Fruit fly (Drosophila melanogaster) whole organism, pupa: Measurements from ENCODE around the gene mrva.

Experiments
- CG10348 ChIP-seq: fragments of 200-800 bp; sonication (Bioruptor generic); IDR thresholded peaks from 2 replicates; pipeline ENCODE4 v1.3.6; 2022; ENCODE audit warnings: missing biosample characterization, missing genetic modification characterization
- CG12605 ChIP-seq: fragments of 200-800 bp; sonication (Bioruptor generic); IDR thresholded peaks from 2 replicates; pipeline ENCODE4 v1.3.6; 2022; ENCODE audit warnings: missing biosample characterization, missing genetic modification characterization
- CG13204 ChIP-seq: fragments of 200-800 bp; sonication (Bioruptor generic); optimal IDR thresholded peaks from 2 replicates; lab custom pipeline; 2018; ENCODE audit warnings: missing biosample characterization, mild to moderate bottlenecking, missing genetic modification characterization, moderate library complexity
- CG14655 ChIP-seq: fragments of 200-800 bp; sonication (Bioruptor generic); optimal IDR thresholded peaks from 3 replicates; lab custom pipeline; 2017; ENCODE audit warnings: mild to moderate bottlenecking, missing biosample characterization, missing genetic modification reagents, missing genetic modification characterization
- CG15710 ChIP-seq: fragments of 200-800 bp; sonication (Bioruptor generic); optimal IDR thresholded peaks from 2 replicates; lab custom pipeline; 2018; ENCODE audit warnings: missing biosample characterization, mild to moderate bottlenecking, missing genetic modification characterization, moderate library complexity
- CG17806 ChIP-seq: fragments of 200-800 bp; sonication (Bioruptor generic); optimal IDR thresholded peaks from 2 replicates; lab custom pipeline; 2018; ENCODE audit warnings: missing biosample characterization, mild to moderate bottlenecking, missing genetic modification characterization, moderate library complexity
- CG32121 ChIP-seq: fragments of 200-800 bp; sonication (Bioruptor generic); IDR thresholded peaks from 2 replicates; pipeline ENCODE4 v1.3.6; 2022; ENCODE audit warnings: missing biosample characterization, missing genetic modification characterization
- CG34367 ChIP-seq: fragments of 200-800 bp; sonication (Bioruptor generic); optimal IDR thresholded peaks from 2 replicates; lab custom pipeline; 2018; ENCODE audit warnings: missing biosample characterization, mild to moderate bottlenecking, missing genetic modification characterization
- CG4496 ChIP-seq: fragments of 200-800 bp; sonication (Bioruptor generic); IDR thresholded peaks from 3 replicates; pipeline ENCODE4 v1.3.6; 2022; ENCODE audit warnings: missing biosample characterization, missing genetic modification characterization
- CG8159 ChIP-seq: fragments of 200-800 bp; sonication (Bioruptor generic); optimal IDR thresholded peaks from 3 replicates; lab custom pipeline; 2018; ENCODE audit warnings: missing biosample characterization, mild to moderate bottlenecking, missing genetic modification characterization, moderate library complexity
- CG8301 ChIP-seq: fragments of 200-800 bp; sonication (Bioruptor generic); optimal IDR thresholded peaks from 2 replicates; lab custom pipeline; 2018; ENCODE audit warnings: missing biosample characterization, mild to moderate bottlenecking, missing genetic modification characterization
- CG9948 ChIP-seq: fragments of 200-800 bp; sonication (Bioruptor generic); optimal IDR thresholded peaks from 2 replicates; lab custom pipeline; 2018; ENCODE audit warnings: missing biosample characterization, mild to moderate bottlenecking, missing genetic modification characterization, moderate library complexity
- D1 ChIP-seq: fragments of 200-800 bp; sonication (Bioruptor generic); optimal IDR thresholded peaks from 2 replicates; lab custom pipeline; 2018; ENCODE audit warnings: missing biosample characterization, mild to moderate bottlenecking, missing genetic modification characterization, moderate library complexity
- EcR ChIP-seq: fragments of 200-800 bp; sonication (Bioruptor generic); optimal IDR thresholded peaks from 3 replicates; lab custom pipeline; 2019; ENCODE audit warnings: missing biosample characterization, missing genetic modification characterization, mild to moderate bottlenecking, moderate library complexity, missing genetic modification reagents
- Ets98B ChIP-seq: fragments of 200-800 bp; sonication (Bioruptor generic); IDR thresholded peaks from 2 replicates; pipeline ENCODE4 v1.3.6; 2022; ENCODE audit warnings: missing biosample characterization, missing genetic modification characterization
- Pif1A ChIP-seq: fragments of 200-800 bp; sonication (Bioruptor generic); optimal IDR thresholded peaks from 3 replicates; lab custom pipeline; 2016; ENCODE audit warnings: missing biosample characterization, missing genetic modification characterization
- Pif1B ChIP-seq: fragments of 200-800 bp; sonication (Bioruptor generic); optimal IDR thresholded peaks from 3 replicates; lab custom pipeline; 2016; ENCODE audit warnings: missing biosample characterization, missing genetic modification characterization
- Snoo ChIP-seq: fragments of 200-800 bp; sonication (Bioruptor generic); optimal IDR thresholded peaks from 3 replicates; lab custom pipeline; 2017; ENCODE audit warnings: missing biosample characterization, mild to moderate bottlenecking, missing genetic modification characterization, inconsistent platforms
- fd96Ca ChIP-seq: fragments of 200-800 bp; sonication (Bioruptor generic); IDR thresholded peaks from 3 replicates; pipeline ENCODE4 v1.3.6; 2022; ENCODE audit warnings: missing biosample characterization, missing genetic modification characterization
- gl ChIP-seq: fragments of 200-800 bp; sonication (Bioruptor generic); optimal IDR thresholded peaks from 2 replicates; lab custom pipeline; 2018; ENCODE audit warnings: missing biosample characterization, mild to moderate bottlenecking, missing genetic modification characterization
- rn ChIP-seq: fragments of 200-800 bp; sonication (Bioruptor generic); IDR thresholded peaks from 2 replicates; pipeline ENCODE4 v1.3.6; 2022; ENCODE audit warnings: missing biosample characterization, missing genetic modification characterization

The mrva gene

dm6 chr3L:7369543-7369942 lies 40.9 kb upstream of the mrva start, which contains the start of gene akirin:
Gene akirin (plus strand): TSS chr3L:7369843.
- TF ChIP-seq rn (GFP tag; lab: Robert Waterston, UW) (no peak), D1 (tag; lab: Kevin White, UChicago) (no peak), CG9948 (tag; lab: Kevin White, UChicago) (no peak), CG12605 (GFP tag; lab: Robert Waterston, UW) (no peak), CG14655 (no peak), EcR (GFP tag; lab: Kevin White, UChicago) (no peak)

dm6 chr3L:7368934-7369333 lies 40.3 kb upstream of the mrva start, which contains the start of gene Sh3beta:
Gene Sh3beta (minus strand): TSS chr3L:7369260.
- TF ChIP-seq CG32121 (GFP tag; lab: Robert Waterston, UW), result no peak
- TF ChIP-seq fd96Ca, result no peak
- TF ChIP-seq Ets98B, result no peak
- no peak for TF ChIP-seq Snoo

- peak; percentile 41 for TF ChIP-seq CG8159 (tag; lab: Kevin White, UChicago)
- TF ChIP-seq CG4496 (GFP tag; lab: Robert Waterston, UW), result peak; percentile 60; the same call in 2 of the 3 replicates
- TF ChIP-seq CG32121 (GFP tag; lab: Robert Waterston, UW), result peak; percentile 43; the same call in 1 of the 2 replicates
- TF ChIP-seq CG8301 (tag; lab: Kevin White, UChicago), result peak; percentile 33
- no peak for TF ChIP-seq CG14655
- peak; percentile 18 for TF ChIP-seq Pif1B (GFP tag; lab: Kevin White, UChicago)
- peak; percentile 93 for TF ChIP-seq EcR (GFP tag; lab: Kevin White, UChicago)
- TF ChIP-seq Snoo, result peak; percentile 16
- peak; percentile 18 for TF ChIP-seq Pif1A (GFP tag; lab: Kevin White, UChicago)
- TF ChIP-seq rn (GFP tag; lab: Robert Waterston, UW), result no peak
Observed at dm6 chr3L:7367798-7368678, 39.4 kb upstream of the mrva start.

dm6 chr3L:7364717-7365278 lies 36.2 kb upstream of the mrva start:
- TF ChIP-seq CG34367, result no peak
- no peak for TF ChIP-seq CG32121 (GFP tag; lab: Robert Waterston, UW)
- no peak for TF ChIP-seq D1 (tag; lab: Kevin White, UChicago)
- TF ChIP-seq CG8301 (tag; lab: Kevin White, UChicago), result no peak
- no peak for TF ChIP-seq CG14655

- no peak for TF ChIP-seq CG15710 (tag; lab: Kevin White, UChicago)
- peak; percentile 81 for TF ChIP-seq CG4496 (GFP tag; lab: Robert Waterston, UW)
- no peak for TF ChIP-seq D1 (tag; lab: Kevin White, UChicago)
- TF ChIP-seq rn (GFP tag; lab: Robert Waterston, UW), result no peak
- TF ChIP-seq CG13204 (GFP tag; lab: Kevin White, UChicago), result no peak
- no peak for TF ChIP-seq CG32121 (GFP tag; lab: Robert Waterston, UW)
- TF ChIP-seq CG12605 (GFP tag; lab: Robert Waterston, UW), result peak; percentile 83
- peak; percentile 26 for TF ChIP-seq CG8301 (tag; lab: Kevin White, UChicago)
- no peak for TF ChIP-seq CG10348
- no peak for TF ChIP-seq CG14655
- TF ChIP-seq EcR (GFP tag; lab: Kevin White, UChicago), result no peak
- peak; percentile 79; the same call in 2 of the 3 replicates for TF ChIP-seq fd96Ca
- no peak for TF ChIP-seq CG8159 (tag; lab: Kevin White, UChicago)
- TF ChIP-seq CG17806 (tag; lab: Kevin White, UChicago), result no peak
- TF ChIP-seq Pif1B (GFP tag; lab: Kevin White, UChicago), result peak; percentile 61
- TF ChIP-seq gl (tag; lab: Kevin White, UChicago), result peak; percentile 4
- TF ChIP-seq Snoo, result no peak
- peak; percentile 16 for TF ChIP-seq CG9948 (tag; lab: Kevin White, UChicago)
- TF ChIP-seq CG34367, result no peak
- TF ChIP-seq Ets98B, result peak; percentile 94
- peak; percentile 75 for TF ChIP-seq Pif1A (GFP tag; lab: Kevin White, UChicago)
Observed at dm6 chr3L:7361095-7361522, 32.5 kb upstream of the mrva start.

- TF ChIP-seq CG9948 (tag; lab: Kevin White, UChicago) (no peak), CG10348 (no peak), CG13204 (GFP tag; lab: Kevin White, UChicago) (peak; percentile 11), fd96Ca (no peak), gl (tag; lab: Kevin White, UChicago) (no peak), CG12605 (GFP tag; lab: Robert Waterston, UW) (no peak), CG8159 (tag; lab: Kevin White, UChicago) (no peak), CG34367 (no peak), Ets98B (peak; percentile 38), rn (GFP tag; lab: Robert Waterston, UW) (no peak), D1 (tag; lab: Kevin White, UChicago) (no peak), CG15710 (tag; lab: Kevin White, UChicago) (no peak), CG8301 (tag; lab: Kevin White, UChicago) (no peak), EcR (GFP tag; lab: Kevin White, UChicago) (no peak), CG4496 (GFP tag; lab: Robert Waterston, UW) (peak; percentile 26; the same call in 2 of the 3 replicates), CG32121 (GFP tag; lab: Robert Waterston, UW) (no peak)
Observed at dm6 chr3L:7360324-7360852, 31.7 kb upstream of the mrva start, which contains the start of gene Sec63. Gene Sec63 (plus strand): TSS chr3L:7360561.
